Fruit fly (Drosophila melanogaster): ENCODE measurements around the gene c11.1.
A peak's percentile ranks its signal among the peaks of the same experiment; 100 is the strongest.

c11.1 gene

DNA sequence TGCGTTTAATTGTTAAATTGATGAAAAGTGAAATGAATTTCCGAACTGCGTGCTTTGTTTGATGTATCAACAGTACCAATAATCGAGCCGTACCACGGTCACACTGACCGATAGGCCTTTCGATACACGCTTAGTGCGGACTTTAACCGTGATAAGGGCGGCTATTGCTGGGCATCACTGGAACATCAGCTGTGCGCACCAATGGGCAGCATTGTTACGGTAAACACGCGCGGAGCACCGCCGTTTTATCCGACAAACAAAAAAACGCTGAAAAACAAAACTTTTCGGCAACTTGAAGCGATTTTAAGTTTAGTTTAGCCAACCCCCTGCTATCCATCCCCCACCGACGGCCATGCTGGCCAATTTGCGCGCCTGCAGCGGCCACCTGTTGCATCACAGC, 36.2 kb upstream of the c11.1 start, which contains the start of the genes c12.1 and c12.2 (continued):
- TF ChIP-seq CG8359 (GFP tag; optimal IDR thresholded peaks at IDR 0.05; ENCODE audit: borderline replicate concordance) (no peak), Fer2 (tag; optimal IDR thresholded peaks at IDR 0.05) (no peak), CG10959 (GFP tag; IDR thresholded peaks at IDR 0.05) (no peak), MESR4 (GFP tag; optimal IDR thresholded peaks at IDR 0.05) (peak; percentile 86), Hand (GFP tag; optimal IDR thresholded peaks at IDR 0.05) (no peak), crp (GFP tag; optimal IDR thresholded peaks at IDR 0.05) (peak; percentile 94 to 99), pho (GFP tag; optimal IDR thresholded peaks at IDR 0.05) (no peak), emc (GFP tag; optimal IDR thresholded peaks at IDR 0.05) (no peak), CG17912 (GFP tag; optimal IDR thresholded peaks at IDR 0.05) (no peak), CG5953 (GFP tag; IDR thresholded peaks at IDR 0.05) (no peak), C15 (GFP tag; IDR thresholded peaks at IDR 0.05) (no peak), CG6854 (GFP tag; optimal IDR thresholded peaks at IDR 0.05) (no peak), z (GFP tag; IDR thresholded peaks at IDR 0.05) (no peak), CG11456 (GFP tag; IDR thresholded peaks at IDR 0.05) (no peak), da (GFP tag; optimal IDR thresholded peaks at IDR 0.05) (no peak), Jarid2 (GFP tag; optimal IDR thresholded peaks at IDR 0.05) (peak; percentile 30), ab (GFP tag; optimal IDR thresholded peaks at IDR 0.05) (no peak), ac (GFP tag; optimal IDR thresholded peaks at IDR 0.05) (no peak), cwo (GFP tag; optimal IDR thresholded peaks at IDR 0.05) (no peak), CG18011 (GFP tag; optimal IDR thresholded peaks at IDR 0.05) (no peak), Side (GFP tag; optimal IDR thresholded peaks at IDR 0.05) (no peak), Dref (GFP tag; IDR thresholded peaks at IDR 0.05) (peak; percentile 92), unc-4 (GFP tag; IDR thresholded peaks at IDR 0.05; ENCODE audit: partially characterized antibody) (peak; percentile 64), CG31365 (tag; optimal IDR thresholded peaks at IDR 0.05) (no peak), Blimp-1 (GFP tag; optimal IDR thresholded peaks at IDR 0.05) (peak; percentile 50), CG3281 (GFP tag; optimal IDR thresholded peaks at IDR 0.05) (no peak), cas (GFP tag; IDR thresholded peaks at IDR 0.05) (no peak), CG14441 (GFP tag; IDR thresholded peaks at IDR 0.05) (no peak), her (GFP tag; optimal IDR thresholded peaks at IDR 0.05) (peak; percentile 37), NC2β (GFP tag; optimal IDR thresholded peaks at IDR 0.05) (peak; percentile 32), Dp (GFP tag; optimal IDR thresholded peaks at IDR 0.05) (peak; percentile 55), CG2678 (tag; optimal IDR thresholded peaks at IDR 0.05) (no peak), bbx (GFP tag; IDR thresholded peaks at IDR 0.05; ENCODE audit: partially characterized antibody) (peak; percentile 64), pb (GFP tag; optimal IDR thresholded peaks at IDR 0.05) (no peak), Mes4 (GFP tag; optimal IDR thresholded peaks at IDR 0.05) (no peak), CG11560 (tag; IDR thresholded peaks at IDR 0.05) (no peak), CG18764 (GFP tag; optimal IDR thresholded peaks at IDR 0.05) (no peak), CG32772 (GFP tag; IDR thresholded peaks at IDR 0.05) (no peak), CG6175 (GFP tag; IDR thresholded peaks at IDR 0.05) (no peak), Meics (GFP tag; optimal IDR thresholded peaks at IDR 0.05) (no peak), ham (GFP tag; IDR thresholded peaks at IDR 0.05) (no peak), hth (optimal IDR thresholded peaks at IDR 0.05) (no peak), CoRest (tag; optimal IDR thresholded peaks at IDR 0.05) (no peak), sr (GFP tag; IDR thresholded peaks at IDR 0.05) (no peak), CG3847 (GFP tag; IDR thresholded peaks at IDR 0.05) (peak; percentile 77), pzg (GFP tag; optimal IDR thresholded peaks at IDR 0.05) (peak; percentile 97), CG9437 (GFP tag; optimal IDR thresholded peaks at IDR 0.05) (no peak), CG14860 (GFP tag; IDR thresholded peaks at IDR 0.05; ENCODE audit: partially characterized antibody) (peak; percentile 60), nom (GFP tag; optimal IDR thresholded peaks at IDR 0.05) (no peak), CG30431 (GFP tag; optimal IDR thresholded peaks at IDR 0.05) (no peak), kah (GFP tag; optimal IDR thresholded peaks at IDR 0.05) (peak; percentile 82), rib (GFP tag; IDR thresholded peaks at IDR 0.05) (no peak)

Measured in whole organism, embryonic.